Fruit fly (Drosophila melanogaster) whole organism, embryonic: Measurements from ENCODE around the gene Mec2.

Experiments used
- Atf3 ChIP-seq: fragments of 200-800 bp; sonication (Bioruptor generic); optimal IDR thresholded peaks from 3 replicates; lab custom pipeline; 2016; ENCODE audit warnings: missing biosample characterization, missing genetic modification characterization
- Blimp-1 ChIP-seq: fragments of 200-800 bp; sonication (Bioruptor generic); optimal IDR thresholded peaks from 3 replicates; lab custom pipeline; 2018; ENCODE audit warnings: missing biosample characterization, missing genetic modification characterization, mild to moderate bottlenecking, moderate library complexity, missing genetic modification reagents
- CG10267 ChIP-seq: fragments of 200-800 bp; sonication (Bioruptor generic); optimal IDR thresholded peaks from 2 replicates; lab custom pipeline; 2018; ENCODE audit warnings: missing biosample characterization, mild to moderate bottlenecking, missing genetic modification characterization, moderate library complexity
- CG11398 ChIP-seq: fragments of 200-800 bp; sonication (Bioruptor generic); optimal IDR thresholded peaks from 2 replicates; lab custom pipeline; 2016; ENCODE audit warnings: missing biosample characterization, missing genetic modification characterization
- CG13296 ChIP-seq: fragments of 200-800 bp; sonication (Bioruptor generic); optimal IDR thresholded peaks from 3 replicates; lab custom pipeline; 2018; ENCODE audit warnings: missing biosample characterization, mild to moderate bottlenecking, missing genetic modification characterization
- CG17385 ChIP-seq: fragments of 200-800 bp; sonication (Bioruptor generic); optimal IDR thresholded peaks from 3 replicates; lab custom pipeline; 2018; ENCODE audit warnings: missing biosample characterization, mild to moderate bottlenecking, missing genetic modification characterization
- CG2199 ChIP-seq: fragments of 200-800 bp; sonication (Bioruptor generic); IDR thresholded peaks from 3 replicates; pipeline ENCODE4 v1.3.6; 2022; ENCODE audit warnings: missing biosample characterization, missing genetic modification characterization
- CG32767 ChIP-seq: fragments of 200-800 bp; sonication (Bioruptor generic); IDR thresholded peaks from 2 replicates; pipeline ENCODE4 v1.3.6; 2022; ENCODE audit warnings: missing biosample characterization, missing genetic modification characterization
- CG33557 ChIP-seq: fragments of 200-800 bp; sonication (Bioruptor generic); optimal IDR thresholded peaks from 2 replicates; lab custom pipeline; 2019; ENCODE audit warnings: missing biosample characterization, mild to moderate bottlenecking, missing genetic modification characterization, moderate library complexity
- CG6791 ChIP-seq: fragments of 200-800 bp; sonication (Bioruptor generic); IDR thresholded peaks from 3 replicates; pipeline ENCODE4 v1.3.6; 2022; ENCODE audit warnings: missing biosample characterization, missing genetic modification characterization; ENCODE audit not compliant: partially characterized antibody
- CG7963 ChIP-seq: fragments of 200-800 bp; sonication (Bioruptor generic); IDR thresholded peaks from 3 replicates; pipeline ENCODE4 v1.3.6; 2022; ENCODE audit warnings: missing biosample characterization, missing genetic modification characterization; ENCODE audit not compliant: partially characterized antibody
- CG9609 ChIP-seq: fragments of 200-800 bp; sonication (Bioruptor generic); optimal IDR thresholded peaks from 3 replicates; lab custom pipeline; 2016; ENCODE audit warnings: missing biosample characterization, missing genetic modification characterization
- CoRest ChIP-seq: fragments of 200-800 bp; sonication (Bioruptor generic); optimal IDR thresholded peaks from 3 replicates; lab custom pipeline; 2018; ENCODE audit warnings: missing biosample characterization, mild to moderate bottlenecking, missing genetic modification characterization, moderate library complexity
- Deaf1 ChIP-seq: fragments of 200-800 bp; optimal IDR thresholded peaks from 3 replicates; lab custom pipeline; 2019; ENCODE audit warnings: missing biosample characterization, mild to moderate bottlenecking, missing genetic modification characterization, moderate library complexity
- Dfd ChIP-seq, 2 experiments: fragments of >200 bp; optimal IDR thresholded peaks; 2 replicates each; lab custom pipeline; 2017; ENCODE audit warnings: missing biosample characterization in 2 of 2, missing genetic modification characterization in 2 of 2
- Drgx ChIP-seq: fragments of 200-800 bp; sonication (Bioruptor generic); IDR thresholded peaks from 2 replicates; pipeline ENCODE4 v1.3.6; 2022; ENCODE audit warnings: missing biosample characterization, missing genetic modification characterization
- GATAe ChIP-seq: fragments of 200-800 bp; sonication (Bioruptor generic); conservative IDR thresholded peaks from 2 replicates; pipeline ENCODE4 v1.3.6; 2022; ENCODE audit warnings: missing biosample characterization, missing genetic modification characterization
- Hr3 ChIP-seq: fragments of 200-800 bp; sonication (Bioruptor generic); optimal IDR thresholded peaks from 3 replicates; lab custom pipeline; 2016; ENCODE audit warnings: missing biosample characterization, missing genetic modification characterization
- Mes4 ChIP-seq: fragments of 200-800 bp; sonication (Bioruptor generic); optimal IDR thresholded peaks from 2 replicates; lab custom pipeline; 2016; ENCODE audit warnings: missing biosample characterization, missing genetic modification characterization
- NC2α ChIP-seq: fragments of 200-800 bp; sonication (Bioruptor generic); optimal IDR thresholded peaks from 2 replicates; lab custom pipeline; 2016; ENCODE audit warnings: missing biosample characterization, missing genetic modification characterization
- Stat92E ChIP-seq, 3 experiments: fragments of >200 bp in 2 of 3; fragments of 200-800 bp in 1 of 3; sonication (Bioruptor generic) in 1 of 3; optimal IDR thresholded peaks; 2 replicates each; lab custom pipeline; 2017 to 2019; ENCODE audit warnings: missing biosample characterization in 3 of 3, missing genetic modification characterization in 3 of 3, mild to moderate bottlenecking in 1 of 3, moderate library complexity in 1 of 3
- ap ChIP-seq: fragments of 200-800 bp; sonication (Bioruptor generic); IDR thresholded peaks from 2 replicates; pipeline ENCODE4 v1.3.6; 2022; ENCODE audit warnings: missing biosample characterization, missing genetic modification characterization
- bsh ChIP-seq, 2 experiments: fragments of 200-800 bp; sonication (Bioruptor generic); optimal IDR thresholded peaks; 2 replicates each; lab custom pipeline; 2017 to 2018; ENCODE audit warnings: mild to moderate bottlenecking in 2 of 2, missing biosample characterization in 2 of 2, missing genetic modification characterization in 2 of 2, moderate library complexity in 1 of 2
- cad ChIP-seq: fragments of >200 bp; optimal IDR thresholded peaks from 2 replicates; lab custom pipeline; 2017; ENCODE audit warnings: missing biosample characterization, missing genetic modification characterization
- crol ChIP-seq: fragments of 200-800 bp; sonication (Bioruptor generic); IDR thresholded peaks from 2 replicates; pipeline ENCODE4 v1.3.6; 2022; ENCODE audit warnings: missing biosample characterization, missing genetic modification characterization
- dan ChIP-seq: fragments of 200-800 bp; sonication (Bioruptor generic); IDR thresholded peaks from 2 replicates; pipeline ENCODE4 v1.3.6; 2022; ENCODE audit warnings: missing biosample characterization, missing genetic modification characterization
- grn ChIP-seq: fragments of 200-800 bp; sonication (Bioruptor generic); optimal IDR thresholded peaks from 3 replicates; lab custom pipeline; 2017; ENCODE audit warnings: missing biosample characterization, missing genetic modification characterization
- kay ChIP-seq: fragments of 200-800 bp; sonication (Bioruptor generic); optimal IDR thresholded peaks from 2 replicates; lab custom pipeline; 2016; ENCODE audit warnings: missing biosample characterization, missing genetic modification characterization
- kni ChIP-seq: fragments of 200-800 bp; sonication (Bioruptor generic); optimal IDR thresholded peaks from 3 replicates; lab custom pipeline; 2017; ENCODE audit warnings: mild to moderate bottlenecking, missing biosample characterization, missing genetic modification reagents, missing genetic modification characterization
- nom ChIP-seq: fragments of 200-800 bp; sonication (Bioruptor generic); optimal IDR thresholded peaks from 2 replicates; lab custom pipeline; 2017; ENCODE audit warnings: missing biosample characterization, missing genetic modification characterization, mild to moderate bottlenecking, moderate library complexity, missing genetic modification reagents
- prd ChIP-seq, 3 experiments: fragments of >200 bp in 2 of 3; fragments of 200-800 bp in 1 of 3; sonication (Bioruptor generic) in 1 of 3; optimal IDR thresholded peaks in 2 of 3; IDR thresholded peaks in 1 of 3; 2 replicates in 2 of 3; 3 replicates in 1 of 3; pipeline versions ENCODE4 v1.3.6 to Lab custom; 2017 to 2022; ENCODE audit warnings: missing biosample characterization in 1 of 3, missing genetic modification characterization in 1 of 3
- sc ChIP-seq, 3 experiments: fragments of >200 bp in 2 of 3; fragments of 200-800 bp in 1 of 3; sonication (Bioruptor generic) in 1 of 3; optimal IDR thresholded peaks; 2 replicates in 2 of 3; 3 replicates in 1 of 3; lab custom pipeline; 2017; ENCODE audit warnings: mild to moderate bottlenecking in 1 of 3, missing biosample characterization in 1 of 3, missing genetic modification characterization in 1 of 3, missing genetic modification reagents in 1 of 3
- sens ChIP-seq: fragments of 200-800 bp; sonication (Bioruptor generic); peaks from one replicate; lab custom pipeline; 2016; ENCODE audit warnings: missing biosample characterization, missing genetic modification characterization
- slp2 ChIP-seq: fragments of 200-800 bp; sonication (Bioruptor generic); optimal IDR thresholded peaks from 2 replicates; lab custom pipeline; 2016; ENCODE audit warnings: missing biosample characterization, missing genetic modification characterization
- tll ChIP-seq, 2 experiments: fragments of 200-800 bp in 1 of 2; fragments of >200 bp in 1 of 2; sonication (Bioruptor generic) in 1 of 2; optimal IDR thresholded peaks; 2 replicates each; lab custom pipeline; 2017 to 2019; ENCODE audit warnings: missing biosample characterization in 2 of 2, missing genetic modification characterization in 2 of 2, mild to moderate bottlenecking in 1 of 2, moderate library complexity in 1 of 2
- twi ChIP-seq: fragments of 200-800 bp; optimal IDR thresholded peaks from 2 replicates; lab custom pipeline; 2019; ENCODE audit warnings: missing biosample characterization, mild to moderate bottlenecking, missing genetic modification characterization, moderate library complexity
- zen ChIP-seq: fragments of 200-800 bp; sonication (Bioruptor generic); optimal IDR thresholded peaks from 3 replicates; lab custom pipeline; 2018; ENCODE audit warnings: missing biosample characterization, mild to moderate bottlenecking, missing genetic modification characterization, moderate library complexity
- zfh1 ChIP-seq: fragments of 200-800 bp; sonication (Bioruptor generic); IDR thresholded peaks from 3 replicates; pipeline ENCODE4 v1.3.6; 2022; ENCODE audit warnings: missing biosample characterization, missing genetic modification characterization
- zfh2 ChIP-seq: fragments of 200-800 bp; sonication (Bioruptor generic); optimal IDR thresholded peaks from 2 replicates; lab custom pipeline; 2016; ENCODE audit warnings: missing biosample characterization, missing genetic modification characterization

The Mec2 gene

dm6 chrX:19220415-19220814 lies 32.6 kb downstream of the Mec2 start, which contains the start of gene CG7884 (continued):
- 0 out of 3 replicates have a peak, but pooled peaks have one; percentile 38 for TF ChIP-seq zfh1 (GFP tag; lab: Robert Waterston, UW)
- no peak for TF ChIP-seq NC2α (GFP tag; lab: Kevin White, UChicago)
- TF ChIP-seq CoRest (tag; lab: Kevin White, UChicago), result no peak
- TF ChIP-seq dan (GFP tag; lab: Robert Waterston, UW), result no peak
- TF ChIP-seq sens (GFP tag; lab: Kevin White, UChicago), result peak; percentile 73
- TF ChIP-seq Deaf1 (tag; lab: Kevin White, UChicago), result peak; percentile 7
- peak; percentile 24 for TF ChIP-seq nom
- 0 out of 3 replicates have a peak, but pooled peaks have one; percentile 53 for TF ChIP-seq CG2199 (GFP tag; lab: Robert Waterston, UW)
- TF ChIP-seq Blimp-1, result peak; percentile 14
- no peak for TF ChIP-seq Hr3 (GFP tag; lab: Kevin White, UChicago)
- no peak for TF ChIP-seq CG13296 (GFP tag; lab: Kevin White, UChicago)

dm6 chrX:19220963-19221572 lies 33.2 kb downstream of the Mec2 start:
- peak; percentile 35 for TF ChIP-seq kni
- TF ChIP-seq zen, result peak; percentile 55
- no peak for TF ChIP-seq Drgx (GFP tag; lab: Robert Waterston, UW)
- peak; percentile 88 for TF ChIP-seq cad (GFP tag; lab: Kevin White, UChicago)
- TF ChIP-seq bsh (GFP tag; optimal IDR thresholded peaks at IDR 0.05; lab: Kevin White, UChicago), result no peak
- TF ChIP-seq kay (GFP tag; lab: Kevin White, UChicago), result no peak
- TF ChIP-seq tll (GFP tag; optimal IDR thresholded peaks at IDR 0.05; lab: Kevin White, UChicago), result peak in 1 of 2 experiments; percentile 18
- TF ChIP-seq CG11398 (GFP tag; lab: Kevin White, UChicago), result no peak
- peak; percentile 46; the same call in 1 of the 2 replicates for TF ChIP-seq crol (GFP tag; lab: Robert Waterston, UW)
- TF ChIP-seq CG10267 (tag; lab: Kevin White, UChicago), result no peak
- TF ChIP-seq GATAe (GFP tag; lab: Robert Waterston, UW), result no peak
- TF ChIP-seq Blimp-1, result peak; percentile 97
- no peak for TF ChIP-seq CG32767 (GFP tag; lab: Robert Waterston, UW)
- peak; percentile 26 for TF ChIP-seq grn (GFP tag; lab: Kevin White, UChicago)
- no peak for TF ChIP-seq slp2 (GFP tag; lab: Kevin White, UChicago)
- TF ChIP-seq CG6791 (GFP tag; lab: Robert Waterston, UW), result peak; percentile 11; the same call in 1 of the 3 replicates
- TF ChIP-seq sc (optimal IDR thresholded peaks at IDR 0.05; lab: Kevin White, UChicago), result no peak
- TF ChIP-seq sc (GFP tag; optimal IDR thresholded peaks at IDR 0.05; lab: Kevin White, UChicago), result no peak
- no peak for TF ChIP-seq prd (optimal IDR thresholded peaks at IDR 0.05; lab: Kevin White, UChicago)
- peak; percentile 13; the same call in 1 of the 3 replicates for TF ChIP-seq prd (GFP tag; IDR thresholded peaks at IDR 0.05; lab: Robert Waterston, UW)
- TF ChIP-seq zfh2, result no peak
- TF ChIP-seq CG7963, result no peak
- TF ChIP-seq Stat92E (GFP tag; optimal IDR thresholded peaks at IDR 0.05; lab: Kevin White, UChicago), result peak in 1 of 3 experiments; percentile 10
- TF ChIP-seq ap (GFP tag; lab: Robert Waterston, UW), result no peak
- TF ChIP-seq Atf3 (GFP tag; lab: Kevin White, UChicago), result no peak
- TF ChIP-seq twi (tag; lab: Kevin White, UChicago), result peak; percentile 34
- no peak for TF ChIP-seq nom
- TF ChIP-seq CG33557 (GFP tag; lab: Kevin White, UChicago), result peak; percentile 22
- no peak for TF ChIP-seq Dfd (GFP tag; optimal IDR thresholded peaks at IDR 0.05; lab: Kevin White, UChicago)
- TF ChIP-seq CG17385 (GFP tag; lab: Kevin White, UChicago), result peak; percentile 76
- TF ChIP-seq Mes4 (GFP tag; lab: Kevin White, UChicago), result no peak
- no peak for TF ChIP-seq CG9609 (GFP tag; lab: Kevin White, UChicago)
- TF ChIP-seq, all 482 proteins: peak for 13
